Worm (Caenorhabditis elegans) whole organism, L2 larva: ENCODE results near the gene T12A2.3.
A peak's percentile ranks its signal among the peaks of the same experiment; 100 is the strongest.

ENCODE experiments used
- ceh-16 ChIP-seq: fragments of 150-350 bp; optimal IDR thresholded peaks from 2 replicates; lab custom pipeline; 2014; ENCODE audit warnings: missing biosample characterization, missing genetic modification characterization
- elt-3 ChIP-seq: sonication (generic microtip); optimal IDR thresholded peaks from 2 replicates; lab custom pipeline; 2017; ENCODE audit warnings: missing biosample characterization, missing genetic modification characterization
- fos-1 ChIP-seq: fragments of 150-350 bp; optimal IDR thresholded peaks from 2 replicates; lab custom pipeline; 2014; ENCODE audit warnings: missing biosample characterization, missing genetic modification characterization
- lin-39 ChIP-seq: fragments of 150-350 bp; optimal IDR thresholded peaks from 2 replicates; lab custom pipeline; 2014; ENCODE audit warnings: missing biosample characterization, missing genetic modification reagents, missing genetic modification characterization
- nhr-11 ChIP-seq: fragments of 150-350 bp; optimal IDR thresholded peaks from 2 replicates; lab custom pipeline; 2014; ENCODE audit warnings: missing biosample characterization, missing genetic modification characterization
- unc-39 ChIP-seq: fragments of 150-350 bp; optimal IDR thresholded peaks from 2 replicates; lab custom pipeline; 2014; ENCODE audit warnings: missing biosample characterization, missing genetic modification characterization
- unc-62 ChIP-seq: fragments of 150-350 bp; optimal IDR thresholded peaks from 2 replicates; lab custom pipeline; 2014; ENCODE audit warnings: missing biosample characterization, missing genetic modification reagents, missing genetic modification characterization
- zag-1 ChIP-seq: fragments of 150-350 bp; optimal IDR thresholded peaks from 2 replicates; lab custom pipeline; 2014; ENCODE audit warnings: missing biosample characterization, missing genetic modification characterization

DNA sequence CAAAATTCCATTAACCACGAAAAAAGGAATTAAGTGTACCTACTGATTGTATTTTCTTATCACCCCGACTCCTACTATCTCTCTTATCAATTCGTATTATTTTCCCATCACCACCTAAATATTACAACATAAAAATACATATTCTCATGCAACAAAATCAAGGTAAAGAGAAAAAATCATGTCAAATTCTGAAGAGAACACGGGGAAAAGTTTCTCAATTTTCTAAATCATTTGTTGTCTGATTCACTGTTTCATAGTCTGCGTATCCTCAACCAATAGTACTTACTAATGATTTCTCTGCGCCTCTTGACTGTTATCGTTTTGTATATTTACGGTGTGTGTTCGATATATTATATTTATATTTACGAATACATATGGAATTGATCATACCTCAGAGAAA is 8.7 kb upstream of the T12A2.3 start:
- TF ChIP-seq unc-39 (tag; lab: Kevin White, UChicago) (no peak), fos-1 (tag; lab: Kevin White, UChicago) (peak; percentile 89), zag-1 (no peak), lin-39 (no peak), nhr-11 (no peak), ceh-16 (tag; lab: Kevin White, UChicago) (no peak), unc-62 (GFP tag; lab: Kevin White, UChicago) (no peak), elt-3 (no peak)
